Worm (Caenorhabditis elegans) whole organism, young adult: Measurements from ENCODE around the gene C28G1.2.

Experiments used
- F39B2.1 ChIP-seq: fragments of 200-800 bp; sonication (Bioruptor generic); IDR thresholded peaks from 2 replicates; pipeline ENCODE4 v1.3.6; 2022; ENCODE audit warnings: missing genetic modification reagents, missing genetic modification characterization, missing compliant biosample characterization
- F57C9.4 ChIP-seq: sonication (generic microtip); optimal IDR thresholded peaks from 2 replicates; lab custom pipeline; 2017; ENCODE audit warnings: mild to moderate bottlenecking, missing genetic modification characterization, missing compliant biosample characterization
- ama-1 ChIP-seq, 3 experiments: fragments of 150-350 bp in 1 of 3; sonication (generic microtip) in 2 of 3; optimal IDR thresholded peaks; 2 replicates each; lab custom pipeline; 2014 to 2018; ENCODE audit warnings: missing biosample characterization in 2 of 3, missing genetic modification characterization in 2 of 3, missing genetic modification reagents in 2 of 3
- ceh-58 ChIP-seq: fragments of 200-800 bp; sonication (Bioruptor generic); IDR thresholded peaks from 2 replicates; pipeline ENCODE4 v1.3.6; 2022; ENCODE audit warnings: missing genetic modification characterization, missing compliant biosample characterization
- chd-7 ChIP-seq: sonication (generic microtip); optimal IDR thresholded peaks from 2 replicates; lab custom pipeline; 2016; ENCODE audit warnings: mild to moderate bottlenecking, missing genetic modification characterization, moderate library complexity, missing compliant biosample characterization
- dpl-1 ChIP-seq: fragments of 150-350 bp; optimal IDR thresholded peaks from 2 replicates; lab custom pipeline; 2014; ENCODE audit warnings: missing biosample characterization, missing genetic modification reagents, missing genetic modification characterization
- lin-26 ChIP-seq: fragments of 200-800 bp; sonication (Bioruptor generic); IDR thresholded peaks from 2 replicates; pipeline ENCODE4 v1.3.6; 2022; ENCODE audit warnings: missing genetic modification reagents, missing genetic modification characterization, missing compliant biosample characterization
- nfya-1 ChIP-seq: sonication (generic microtip); optimal IDR thresholded peaks from 2 replicates; lab custom pipeline; 2017; ENCODE audit warnings: antibody characterized with exemption, missing compliant biosample characterization, missing genetic modification characterization, borderline replicate concordance; ENCODE audit not compliant: insufficient read depth
- unc-62 ChIP-seq: fragments of 150-350 bp; optimal IDR thresholded peaks from 2 replicates; lab custom pipeline; 2014; ENCODE audit warnings: missing biosample characterization, missing genetic modification reagents, missing genetic modification characterization

- TF ChIP-seq lin-26 (no peak), dpl-1 (no peak), unc-62 (GFP tag; lab: Kevin White, UChicago) (no peak), ama-1 (optimal IDR thresholded peaks at IDR 0.05; lab: Kevin White, UChicago) (no peak), ama-1 (GFP tag; optimal IDR thresholded peaks at IDR 0.05; lab: Kevin White, UChicago) (no peak), F39B2.1 (GFP tag; lab: Robert Waterston, UW) (no peak), nfya-1 (tag; lab: Kevin White, UChicago) (no peak), ceh-58 (GFP tag; lab: Robert Waterston, UW) (no peak), F57C9.4 (tag; lab: Kevin White, UChicago) (no peak), chd-7 (tag; lab: Kevin White, UChicago) (no peak)
Observed at ce11 chrX:8831162-8831561, 4.7 kb upstream of the C28G1.2 start, which contains the start of gene C28G1.6.
